Worm (Caenorhabditis elegans) whole organism, L1 larva: ENCODE results near the gene dmsr-6.

ENCODE experiments used
- blmp-1 ChIP-seq: fragments of 150-350 bp; optimal IDR thresholded peaks from 2 replicates; lab custom pipeline; 2014; ENCODE audit warnings: missing biosample characterization, missing genetic modification characterization
- ceh-8 ChIP-seq: fragments of 200-800 bp; sonication (Bioruptor generic); optimal IDR thresholded peaks from 2 replicates; lab custom pipeline; 2018; ENCODE audit warnings: mild to moderate bottlenecking, missing genetic modification characterization, moderate library complexity, missing compliant biosample characterization
- ceh-82 ChIP-seq, 3 experiments: fragments of 150-350 bp in 1 of 3; sonication (generic microtip) in 2 of 3; optimal IDR thresholded peaks; 2 replicates each; lab custom pipeline; 2014 to 2017; ENCODE audit warnings: missing biosample characterization in 3 of 3, missing genetic modification characterization in 3 of 3
- ceh-90 ChIP-seq: sonication (generic microtip); optimal IDR thresholded peaks from 2 replicates; lab custom pipeline; 2016; ENCODE audit warnings: missing genetic modification characterization, missing compliant biosample characterization
- dpl-1 ChIP-seq, 3 experiments: fragments of 150-350 bp in 2 of 3; sonication (generic microtip) in 1 of 3; optimal IDR thresholded peaks; 2 replicates each; lab custom pipeline; 2014 to 2017; ENCODE audit warnings: missing biosample characterization in 3 of 3, missing genetic modification characterization in 3 of 3, missing genetic modification reagents in 3 of 3
- dsc-1 ChIP-seq: sonication (generic microtip); optimal IDR thresholded peaks from 2 replicates; lab custom pipeline; 2016; ENCODE audit warnings: mild to moderate bottlenecking, missing genetic modification characterization, missing compliant biosample characterization
- efl-1 ChIP-seq, 4 experiments: fragments of 150-350 bp; optimal IDR thresholded peaks in 3 of 4; peaks in 1 of 4; 1 replicate in 1 of 4; 2 replicates in 3 of 4; lab custom pipeline; 2014; ENCODE audit warnings: missing biosample characterization in 2 of 4, missing genetic modification characterization in 2 of 4, missing genetic modification reagents in 2 of 4
- elt-2 ChIP-seq: sonication (generic microtip); optimal IDR thresholded peaks from 2 replicates; lab custom pipeline; 2016; ENCODE audit warnings: missing genetic modification characterization, mild to moderate bottlenecking, inconsistent platforms, missing compliant biosample characterization, missing genetic modification reagents
- elt-3 ChIP-seq, 6 experiments: fragments of 150-350 bp in 1 of 6; sonication (generic microtip); optimal IDR thresholded peaks; 2 replicates each; lab custom pipeline; 2017 to 2018; ENCODE audit warnings: missing biosample characterization in 6 of 6, missing genetic modification characterization in 6 of 6, inconsistent platforms in 1 of 6
- fkh-10 ChIP-seq: sonication (generic microtip); optimal IDR thresholded peaks from 2 replicates; lab custom pipeline; 2017; ENCODE audit warnings: missing biosample characterization, missing genetic modification reagents, missing genetic modification characterization
- fkh-4 ChIP-seq: sonication (generic microtip); optimal IDR thresholded peaks from 2 replicates; lab custom pipeline; 2016; ENCODE audit warnings: missing compliant biosample characterization, missing genetic modification characterization, borderline replicate concordance
- hlh-4 ChIP-seq: sonication (generic microtip); optimal IDR thresholded peaks from 2 replicates; lab custom pipeline; 2016; ENCODE audit warnings: mild to moderate bottlenecking, missing genetic modification characterization, missing compliant biosample characterization
- hpl-2 ChIP-seq: fragments of 150-350 bp; optimal IDR thresholded peaks from 2 replicates; lab custom pipeline; 2014; ENCODE audit warnings: missing biosample characterization, missing genetic modification reagents, missing genetic modification characterization
- jun-1 ChIP-seq: fragments of 150-350 bp; optimal IDR thresholded peaks from 2 replicates; lab custom pipeline; 2014; ENCODE audit warnings: missing biosample characterization, missing genetic modification reagents, missing genetic modification characterization
- lin-13 ChIP-seq: fragments of 150-350 bp; optimal IDR thresholded peaks from 2 replicates; lab custom pipeline; 2014; ENCODE audit warnings: missing biosample characterization, missing genetic modification reagents, missing genetic modification characterization
- lin-14 ChIP-seq: fragments of 200-800 bp; sonication (Bioruptor generic); optimal IDR thresholded peaks from 2 replicates; lab custom pipeline; 2018; ENCODE audit warnings: mild to moderate bottlenecking, missing genetic modification characterization, moderate library complexity, missing compliant biosample characterization
- lin-35 ChIP-seq, 2 experiments: fragments of 150-350 bp; optimal IDR thresholded peaks; 2 replicates each; lab custom pipeline; 2014; ENCODE audit warnings: missing biosample characterization in 2 of 2, missing genetic modification characterization in 2 of 2, missing genetic modification reagents in 2 of 2
- lsy-2 ChIP-seq, 2 experiments: fragments of 150-350 bp; optimal IDR thresholded peaks; 2 replicates each; lab custom pipeline; 2014; ENCODE audit warnings: missing biosample characterization in 2 of 2, missing genetic modification characterization in 2 of 2
- mep-1 ChIP-seq: fragments of 150-350 bp; optimal IDR thresholded peaks from 2 replicates; lab custom pipeline; 2014; ENCODE audit warnings: missing biosample characterization, missing genetic modification characterization
- nhr-20 ChIP-seq: sonication (generic microtip); optimal IDR thresholded peaks from 2 replicates; lab custom pipeline; 2016; ENCODE audit warnings: mild to moderate bottlenecking, missing genetic modification characterization, missing compliant biosample characterization
- nhr-71 ChIP-seq: sonication (generic microtip); optimal IDR thresholded peaks from 2 replicates; lab custom pipeline; 2016; ENCODE audit warnings: mild to moderate bottlenecking, missing genetic modification characterization, moderate library complexity, missing compliant biosample characterization
- nhr-76 ChIP-seq: sonication (generic microtip); optimal IDR thresholded peaks from 2 replicates; lab custom pipeline; 2017; ENCODE audit warnings: missing biosample characterization, missing genetic modification characterization
- nhr-77 ChIP-seq: fragments of 150-350 bp; optimal IDR thresholded peaks from 2 replicates; lab custom pipeline; 2014; ENCODE audit warnings: missing biosample characterization, missing genetic modification characterization
- nhr-84 ChIP-seq: sonication (generic microtip); optimal IDR thresholded peaks from 2 replicates; lab custom pipeline; 2017; ENCODE audit warnings: missing biosample characterization, missing genetic modification characterization
- nhr-85 ChIP-seq: sonication (generic microtip); peaks from one replicate; lab custom pipeline; 2016; ENCODE audit warnings: missing genetic modification characterization, inconsistent platforms, missing compliant biosample characterization
- nhr-90 ChIP-seq: sonication (generic microtip); optimal IDR thresholded peaks from 2 replicates; lab custom pipeline; 2016; ENCODE audit warnings: mild to moderate bottlenecking, missing genetic modification characterization, missing compliant biosample characterization; ENCODE audit not compliant: poor library complexity
- pax-3 ChIP-seq: fragments of 200-800 bp; sonication (Bioruptor generic); optimal IDR thresholded peaks from 2 replicates; lab custom pipeline; 2018; ENCODE audit warnings: mild to moderate bottlenecking, missing genetic modification characterization, moderate library complexity, missing compliant biosample characterization
- rnt-1 ChIP-seq: sonication (generic microtip); optimal IDR thresholded peaks from 2 replicates; lab custom pipeline; 2016; ENCODE audit warnings: mild to moderate bottlenecking, missing genetic modification characterization, moderate library complexity, missing compliant biosample characterization
- skn-1 ChIP-seq: fragments of 150-350 bp; optimal IDR thresholded peaks from 2 replicates; lab custom pipeline; 2014; ENCODE audit warnings: missing biosample characterization, missing genetic modification characterization
- snpc-4 ChIP-seq: fragments of 150-350 bp; optimal IDR thresholded peaks from 2 replicates; lab custom pipeline; 2014; ENCODE audit warnings: missing biosample characterization, missing genetic modification characterization
- snu-23 ChIP-seq: sonication (generic microtip); optimal IDR thresholded peaks from 2 replicates; lab custom pipeline; 2016; ENCODE audit warnings: missing genetic modification characterization, missing compliant biosample characterization
- swsn-7 ChIP-seq: sonication (generic microtip); optimal IDR thresholded peaks from 2 replicates; lab custom pipeline; 2016; ENCODE audit warnings: missing genetic modification characterization, missing compliant biosample characterization
- tbx-2 ChIP-seq: sonication (generic microtip); optimal IDR thresholded peaks from 2 replicates; lab custom pipeline; 2016; ENCODE audit warnings: missing genetic modification characterization, missing compliant biosample characterization
- unc-130 ChIP-seq: fragments of 150-350 bp; optimal IDR thresholded peaks from 2 replicates; lab custom pipeline; 2017; ENCODE audit warnings: missing biosample characterization, missing genetic modification characterization, inconsistent platforms
- unc-30 ChIP-seq: sonication (generic microtip); optimal IDR thresholded peaks from 2 replicates; lab custom pipeline; 2017; ENCODE audit warnings: missing biosample characterization, missing genetic modification characterization
- unc-98 ChIP-seq: fragments of 200-800 bp; sonication (Bioruptor generic); IDR thresholded peaks from 2 replicates; pipeline ENCODE4 v1.3.6; 2022; ENCODE audit warnings: missing genetic modification characterization, missing compliant biosample characterization
- xbp-1 ChIP-seq: sonication (generic microtip); optimal IDR thresholded peaks from 2 replicates; lab custom pipeline; 2016; ENCODE audit warnings: missing genetic modification characterization, missing compliant biosample characterization

Gene dmsr-6

ce11 chrII:14488661-14489060, 33.2 kb downstream of the dmsr-6 start, which contains the start of gene usp-14 (continued):
- no peak for TF ChIP-seq lin-13
- TF ChIP-seq unc-130 (tag; lab: Kevin White, UChicago): peak; percentile 30
- TF ChIP-seq jun-1 (tag; lab: Kevin White, UChicago): peak; percentile 31
- peak; percentile 67 for TF ChIP-seq nhr-20
- TF ChIP-seq ceh-8 (GFP tag; lab: Kevin White, UChicago): no peak
- TF ChIP-seq snpc-4: peak; percentile 68
- no peak for TF ChIP-seq fkh-10 (GFP tag; lab: Kevin White, UChicago)
- peak; percentile 66 for TF ChIP-seq mep-1 (tag; lab: Kevin White, UChicago)
- TF ChIP-seq lsy-2 (tag; optimal IDR thresholded peaks at IDR 0.05; lab: Kevin White, UChicago): peak; percentile 70 to 78
- TF ChIP-seq dpl-1 (GFP tag; optimal IDR thresholded peaks at IDR 0.05; lab: Kevin White, UChicago): peak; percentile 74 to 87 (median 87)
- peak; percentile 70 for TF ChIP-seq nhr-90 (tag; lab: Kevin White, UChicago)
- peak; percentile 72 for TF ChIP-seq rnt-1
- TF ChIP-seq skn-1 (tag; lab: Kevin White, UChicago): peak; percentile 96
- TF ChIP-seq pax-3 (tag; lab: Kevin White, UChicago): peak; percentile 0
- TF ChIP-seq dsc-1 (tag; lab: Kevin White, UChicago): peak; percentile 40
- no peak for TF ChIP-seq ceh-90 (tag; lab: Kevin White, UChicago)
- TF ChIP-seq nhr-76 (tag; lab: Kevin White, UChicago): no peak
- peak; percentile 66 for TF ChIP-seq tbx-2
- TF ChIP-seq ceh-82 (tag; optimal IDR thresholded peaks at IDR 0.05; lab: Kevin White, UChicago): peak in 2 of 3 experiments; percentile 48 to 51
- TF ChIP-seq nhr-77 (tag; lab: Kevin White, UChicago): peak; percentile 58
- peak; percentile 63 for TF ChIP-seq xbp-1
- TF ChIP-seq nhr-85 (tag; lab: Kevin White, UChicago): peak; percentile 79
- peak; percentile 72 for TF ChIP-seq snu-23 (GFP tag; lab: Kevin White, UChicago)
- peak; percentile 77 to 80 for TF ChIP-seq efl-1 (optimal IDR thresholded peaks at IDR 0.05; lab: Kevin White, UChicago)
- TF ChIP-seq efl-1 (GFP tag; optimal IDR thresholded peaks at IDR 0.05 in 1 of 2; lab: Kevin White, UChicago): peak; percentile 82 to 98

- peak; percentile 52 for TF ChIP-seq nhr-71
- peak; percentile 39 for TF ChIP-seq nhr-90 (tag; lab: Kevin White, UChicago)
- TF ChIP-seq fkh-4 (tag; lab: Kevin White, UChicago): no peak
- peak; percentile 59 for TF ChIP-seq lin-14 (GFP tag; lab: Kevin White, UChicago)
- no peak for TF ChIP-seq nhr-84
- TF ChIP-seq nhr-85 (tag; lab: Kevin White, UChicago): peak; percentile 72
- TF ChIP-seq swsn-7 (tag; lab: Kevin White, UChicago): peak; percentile 6
- peak in 1 of 6 experiments; percentile 6 for TF ChIP-seq elt-3 (tag; optimal IDR thresholded peaks at IDR 0.05; lab: Kevin White, UChicago)
- no peak for TF ChIP-seq unc-98
- TF ChIP-seq nhr-20: peak; percentile 37
- TF ChIP-seq ceh-82 (tag; optimal IDR thresholded peaks at IDR 0.05; lab: Kevin White, UChicago): peak in 1 of 3 experiments; percentile 7
- peak; percentile 36 for TF ChIP-seq snu-23 (GFP tag; lab: Kevin White, UChicago)
- TF ChIP-seq lin-35 (GFP tag; optimal IDR thresholded peaks at IDR 0.05; lab: Kevin White, UChicago): peak in 1 of 2 experiments; percentile 20
- TF ChIP-seq efl-1 (optimal IDR thresholded peaks at IDR 0.05; lab: Kevin White, UChicago): peak; percentile 5 to 11
- peak; percentile 2 to 27 for TF ChIP-seq efl-1 (GFP tag; optimal IDR thresholded peaks at IDR 0.05 in 1 of 2; lab: Kevin White, UChicago)
- peak; percentile 97 for TF ChIP-seq blmp-1
- TF ChIP-seq skn-1 (tag; lab: Kevin White, UChicago): no peak
- TF ChIP-seq dpl-1 (GFP tag; optimal IDR thresholded peaks at IDR 0.05; lab: Kevin White, UChicago): peak in 2 of 3 experiments; percentile 10 to 27
- TF ChIP-seq lsy-2 (tag; optimal IDR thresholded peaks at IDR 0.05; lab: Kevin White, UChicago): peak; percentile 13 to 26
- TF ChIP-seq elt-2 (tag; lab: Kevin White, UChicago): peak; percentile 50
- peak; percentile 54 for TF ChIP-seq mep-1 (tag; lab: Kevin White, UChicago)
- TF ChIP-seq, all 84 proteins: peak for 16
Measured at ce11 chrII:14489407-14489806, 34.0 kb downstream of the dmsr-6 start, which contains the start of gene vnut-1. vnut-1 (plus strand) TSS chrII:14489802.

ce11 chrII:14492592-14493196, 37.3 kb downstream of the dmsr-6 start:
- no peak for TF ChIP-seq ceh-82 (tag; optimal IDR thresholded peaks at IDR 0.05; lab: Kevin White, UChicago)
- no peak for TF ChIP-seq hpl-2 (GFP tag; lab: Kevin White, UChicago)
- no peak for TF ChIP-seq elt-2 (tag; lab: Kevin White, UChicago)
- TF ChIP-seq pax-3 (tag; lab: Kevin White, UChicago): no peak
- TF ChIP-seq unc-30 (tag; lab: Kevin White, UChicago): no peak
- no peak for TF ChIP-seq hlh-4
